Worm (Caenorhabditis elegans) whole organism, midembryonic: ENCODE measurements around the gene C55A6.1.

Experiments used
- T22C8.4 ChIP-seq: fragments of 200-800 bp; sonication (Bioruptor generic); IDR thresholded peaks from 2 replicates; pipeline ENCODE4 v1.3.6; 2022; ENCODE audit warnings: missing genetic modification characterization, missing compliant biosample characterization
- cog-1 ChIP-seq: sonication (generic microtip); optimal IDR thresholded peaks from 2 replicates; lab custom pipeline; 2016; ENCODE audit warnings: missing genetic modification characterization, missing compliant biosample characterization
- flt-1 ChIP-seq: fragments of 200-800 bp; sonication (Bioruptor generic); IDR thresholded peaks from 2 replicates; pipeline ENCODE4 v1.3.6; 2022; ENCODE audit warnings: missing genetic modification characterization, missing compliant biosample characterization
- klf-2 ChIP-seq: fragments of 200-800 bp; sonication (Bioruptor generic); conservative IDR thresholded peaks from 2 replicates; pipeline ENCODE4 v1.3.6; 2022; ENCODE audit warnings: missing genetic modification reagents, missing genetic modification characterization, missing compliant biosample characterization
- med-1 ChIP-seq: sonication (generic microtip); optimal IDR thresholded peaks from 2 replicates; lab custom pipeline; 2017; ENCODE audit warnings: missing genetic modification characterization, mild to moderate bottlenecking, missing compliant biosample characterization, antibody characterized with exemption, missing genetic modification reagents; ENCODE audit not compliant: insufficient read depth
- ref-1 ChIP-seq: fragments of 200-800 bp; sonication (Bioruptor generic); conservative IDR thresholded peaks from 2 replicates; pipeline ENCODE4 v1.3.6; 2022; ENCODE audit warnings: missing genetic modification reagents, missing genetic modification characterization, missing compliant biosample characterization
- tab-1 ChIP-seq: fragments of 200-800 bp; sonication (Bioruptor generic); IDR thresholded peaks from 2 replicates; pipeline ENCODE4 v1.3.6; 2022; ENCODE audit warnings: missing genetic modification characterization, missing compliant biosample characterization
- ztf-29 ChIP-seq: fragments of 200-800 bp; sonication (Bioruptor generic); IDR thresholded peaks from 2 replicates; pipeline ENCODE4 v1.3.6; 2022; ENCODE audit warnings: missing genetic modification reagents, missing genetic modification characterization, missing compliant biosample characterization

DNA sequence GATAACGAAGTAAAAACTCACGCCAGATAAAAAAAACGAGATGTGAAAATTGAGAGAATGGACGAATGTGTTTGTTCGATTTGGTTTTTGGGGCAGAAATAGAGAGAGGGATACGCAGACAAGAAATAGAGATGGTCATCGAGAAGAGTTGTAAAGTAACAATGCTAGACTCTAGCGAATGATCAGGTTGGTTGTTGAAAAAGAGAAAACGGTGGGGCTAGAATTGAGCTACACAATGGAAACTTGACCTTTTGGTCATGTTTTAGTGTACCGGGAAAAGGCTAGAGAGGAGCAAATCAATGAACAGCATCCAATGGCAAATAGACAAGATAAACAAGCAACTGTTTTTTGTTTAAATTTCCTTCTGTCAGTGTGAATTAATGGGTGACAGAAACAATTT lies 14.4 kb downstream of the C55A6.1 start, which contains the start of gene dhs-19:
- TF ChIP-seq klf-2, result no peak
- no peak for TF ChIP-seq flt-1
- TF ChIP-seq med-1 (GFP tag; lab: Kevin White, UChicago), result no peak
- no peak for TF ChIP-seq ztf-29 (GFP tag; lab: Robert Waterston, UW)
- TF ChIP-seq T22C8.4 (GFP tag; lab: Robert Waterston, UW), result no peak
- no peak for TF ChIP-seq cog-1
- TF ChIP-seq tab-1 (GFP tag; lab: Robert Waterston, UW), result no peak
- no peak for TF ChIP-seq ref-1 (GFP tag; lab: Robert Waterston, UW)
